Worm (Caenorhabditis elegans) whole organism, dauer: ENCODE measurements around the gene best-23.

Experiments
- unc-62 ChIP-seq: sonication (generic microtip); optimal IDR thresholded peaks from 2 replicates; lab custom pipeline; 2017; ENCODE audit warnings: missing biosample characterization, missing genetic modification reagents, missing genetic modification characterization

best-23 gene

DNA sequence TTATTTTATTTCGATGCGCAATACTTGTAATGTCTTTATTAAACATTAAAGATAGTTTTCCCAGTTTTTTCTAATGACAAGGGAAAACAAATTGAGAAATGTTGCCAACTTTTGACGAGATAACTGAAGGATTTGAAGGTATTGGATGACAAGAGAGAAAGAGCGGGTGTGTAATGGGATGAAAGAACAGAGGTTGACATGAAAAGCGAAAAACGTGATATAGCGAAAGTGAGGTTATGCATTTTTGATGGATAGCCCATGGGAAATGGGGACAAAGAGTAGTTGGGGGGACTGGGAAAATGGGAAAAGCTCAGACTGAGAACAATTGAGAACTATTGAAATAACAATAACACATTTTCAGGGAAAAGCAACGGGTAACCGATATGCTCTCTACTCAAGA, 12.2 kb downstream of the best-23 start:
- TF ChIP-seq unc-62 (GFP tag; lab: Kevin White, UChicago): no peak

DNA sequence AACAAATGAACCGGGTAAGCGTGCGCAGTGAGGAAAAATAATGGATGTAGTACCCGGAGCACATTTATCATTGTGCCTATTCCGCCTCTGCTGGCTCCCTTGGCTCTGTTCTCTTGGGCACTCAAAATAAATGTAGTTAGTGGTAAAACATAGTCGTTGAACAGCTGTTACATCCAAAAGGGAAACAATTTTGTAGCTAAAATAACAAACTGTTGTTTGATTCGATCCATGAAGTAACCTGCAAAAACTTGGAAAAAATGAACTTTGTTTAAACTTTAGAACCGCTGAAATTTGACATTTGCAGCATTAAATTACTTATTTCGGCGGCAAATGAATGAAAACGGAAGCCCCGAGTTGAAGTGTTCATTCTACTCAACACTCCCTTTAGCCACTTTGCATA, 13.7 kb downstream of the best-23 start:
- no peak for TF ChIP-seq unc-62 (GFP tag; lab: Kevin White, UChicago)

DNA sequence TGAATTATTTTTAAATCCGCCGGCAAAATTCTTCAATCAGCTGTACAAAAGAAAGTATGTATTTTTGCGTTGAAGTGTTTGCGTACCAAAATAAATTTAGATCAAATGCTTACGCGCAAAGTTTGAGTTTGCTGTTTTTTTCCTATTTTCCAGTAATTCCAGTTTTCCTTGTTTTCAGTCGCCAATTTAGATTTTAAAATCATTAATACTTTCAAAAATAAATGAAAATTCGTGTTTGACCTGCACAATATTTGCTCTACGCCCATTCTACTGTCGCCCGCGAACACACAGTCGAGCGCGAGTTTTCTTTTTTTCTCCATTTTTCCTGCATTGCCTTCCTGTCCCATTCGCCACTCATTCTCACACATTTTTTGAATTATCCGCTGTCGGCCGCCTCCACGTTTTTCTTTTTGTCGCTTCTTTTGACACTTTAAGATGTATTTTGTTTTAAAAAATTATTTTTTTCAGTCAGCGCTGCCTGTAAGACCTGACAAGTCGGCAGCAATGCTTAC, 14.6 kb downstream of the best-23 start, which contains the start of gene ptc-1:
TSS of gene ptc-1 (plus strand) at position 462 of the 512 bp plus-strand sequence.
- no peak for TF ChIP-seq unc-62 (GFP tag; lab: Kevin White, UChicago)

DNA sequence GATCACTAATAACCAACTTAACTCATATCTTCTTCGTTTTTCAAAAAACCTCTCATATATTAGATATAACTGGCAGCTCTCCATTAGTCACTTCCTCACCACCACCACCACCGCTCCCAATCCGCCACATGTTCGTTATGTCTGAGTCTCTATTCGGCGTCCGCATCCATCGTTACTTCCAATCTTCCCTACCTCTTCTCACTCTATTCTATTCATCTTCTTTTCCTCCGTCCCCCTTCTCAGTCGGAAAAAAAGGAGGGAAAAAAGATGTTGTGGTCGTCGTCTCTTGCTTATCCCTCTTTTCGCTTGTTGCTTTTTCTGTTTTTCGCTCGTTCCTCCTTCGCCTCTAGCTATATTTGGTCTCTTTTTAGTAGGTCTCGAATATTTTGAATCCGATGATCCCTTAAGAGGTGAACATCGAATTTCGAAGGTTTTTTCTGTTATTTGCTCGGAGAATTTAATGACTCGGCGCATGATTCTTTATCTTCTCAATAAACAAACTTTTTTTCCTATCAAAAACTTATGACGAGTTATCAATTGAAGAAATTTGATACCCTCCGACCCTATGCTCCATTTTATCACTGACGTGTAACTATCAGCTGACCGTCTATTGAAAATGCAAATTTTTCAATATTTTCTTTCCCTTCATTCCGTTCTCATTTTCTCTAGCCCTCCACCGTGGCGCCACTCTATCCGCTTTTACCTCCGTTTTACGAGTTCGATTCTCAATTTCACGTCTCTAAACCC, 15.3 kb downstream of the best-23 start:
- no peak for TF ChIP-seq unc-62 (GFP tag; lab: Kevin White, UChicago)

DNA sequence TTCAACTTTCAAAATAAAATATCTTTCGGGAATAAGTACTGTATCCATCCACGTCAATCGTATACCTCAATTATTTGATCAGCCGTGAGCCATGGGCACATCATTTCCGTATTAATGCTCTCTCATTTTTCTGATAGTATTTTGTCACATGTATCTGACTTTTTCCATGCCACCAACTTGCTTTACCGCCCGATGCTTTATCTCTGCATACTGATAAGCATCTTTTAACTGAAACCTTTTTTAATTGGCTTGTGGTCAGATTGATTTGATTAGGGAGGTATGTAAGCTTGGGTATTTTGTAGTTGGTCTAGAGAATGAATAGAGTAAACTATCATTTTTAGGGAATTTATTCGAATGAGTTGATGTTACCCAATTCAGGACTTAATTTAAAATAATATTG, 18.1 kb downstream of the best-23 start:
- TF ChIP-seq unc-62 (GFP tag; lab: Kevin White, UChicago): no peak

DNA sequence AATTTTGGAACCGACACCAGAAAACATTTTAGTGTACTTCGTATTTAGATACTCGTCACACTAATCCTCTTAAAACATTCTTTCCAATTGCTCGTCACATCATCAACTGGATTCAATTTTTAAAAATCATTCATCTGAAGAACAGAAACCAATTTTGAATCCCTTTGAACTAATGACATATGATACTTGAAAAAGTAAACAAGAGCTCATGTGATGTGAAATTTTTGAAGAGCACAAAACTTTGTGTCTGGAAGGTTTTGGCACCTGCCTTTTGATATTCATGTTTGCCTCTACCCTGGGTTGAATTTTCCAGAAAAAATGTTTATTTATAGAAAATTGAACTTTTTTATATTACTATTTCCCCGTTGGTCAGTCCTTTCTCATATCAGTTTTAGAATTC, 18.6 kb downstream of the best-23 start:
- TF ChIP-seq unc-62 (GFP tag; lab: Kevin White, UChicago): no peak

DNA sequence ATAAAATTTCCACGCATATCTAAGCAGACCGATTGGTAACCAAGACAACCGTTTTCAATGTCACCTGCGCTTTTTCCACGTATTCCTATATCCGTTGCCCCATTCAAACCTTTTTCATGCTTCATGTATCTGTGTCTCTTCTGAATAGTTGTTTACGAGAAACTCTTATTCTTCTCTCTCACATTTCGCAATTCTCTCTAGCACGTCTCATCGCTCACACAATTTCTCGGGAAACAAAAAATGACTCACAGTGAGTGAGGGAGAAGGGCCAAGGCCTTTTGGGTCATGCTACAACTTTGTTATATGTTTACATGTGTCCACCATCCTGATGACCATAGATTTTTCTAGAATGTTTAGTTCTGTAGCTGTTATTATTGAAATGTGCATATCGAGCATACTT, 20.1 kb downstream of the best-23 start:
- no peak for TF ChIP-seq unc-62 (GFP tag; lab: Kevin White, UChicago)

DNA sequence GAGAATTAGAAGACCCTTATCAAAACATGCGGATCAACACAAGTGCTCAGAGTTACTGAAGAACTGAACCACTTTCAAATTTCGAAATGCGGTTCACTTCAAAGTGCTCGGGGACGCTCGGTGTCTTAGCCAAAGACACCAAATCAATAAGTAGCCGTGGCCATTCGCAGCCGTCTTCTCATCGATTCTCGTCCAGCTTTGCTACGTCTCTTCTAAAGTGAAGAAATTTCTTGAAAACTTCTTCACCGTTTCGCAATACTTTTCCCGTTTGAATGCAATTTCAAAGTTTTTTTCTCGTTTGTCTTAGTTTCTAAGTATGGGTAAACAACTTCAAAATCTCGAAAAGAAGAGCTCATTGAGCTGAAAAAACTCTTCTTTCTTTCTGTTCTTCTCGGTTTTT, 22.5 kb downstream of the best-23 start:
- no peak for TF ChIP-seq unc-62 (GFP tag; lab: Kevin White, UChicago)

DNA sequence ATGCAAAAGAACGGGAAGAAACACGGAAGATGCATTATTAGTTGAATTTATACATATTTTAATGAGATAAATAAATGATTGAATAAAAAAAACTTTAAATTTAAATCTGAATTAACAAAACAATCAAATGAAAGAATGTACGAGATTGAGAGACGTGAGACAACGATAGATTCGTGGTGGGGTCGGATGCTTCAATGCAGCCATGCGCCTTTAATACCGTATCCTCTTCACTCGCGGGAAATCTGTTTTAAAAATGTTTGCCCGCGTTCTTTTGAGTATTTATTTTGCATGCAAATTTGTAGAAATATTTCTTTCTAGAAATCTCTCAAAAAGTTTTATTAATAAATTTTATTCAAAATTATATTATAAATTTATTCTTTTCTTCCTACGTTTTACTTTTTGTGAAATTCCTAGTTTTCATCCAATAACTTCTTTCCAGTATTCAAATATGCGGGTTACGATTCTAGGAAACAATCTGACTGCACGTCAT, 27.0 kb downstream of the best-23 start, which contains the start of gene perm-1:
TSS of gene perm-1 (plus strand) at position 440 of the 490 bp plus-strand sequence.
- no peak for TF ChIP-seq unc-62 (GFP tag; lab: Kevin White, UChicago)

DNA sequence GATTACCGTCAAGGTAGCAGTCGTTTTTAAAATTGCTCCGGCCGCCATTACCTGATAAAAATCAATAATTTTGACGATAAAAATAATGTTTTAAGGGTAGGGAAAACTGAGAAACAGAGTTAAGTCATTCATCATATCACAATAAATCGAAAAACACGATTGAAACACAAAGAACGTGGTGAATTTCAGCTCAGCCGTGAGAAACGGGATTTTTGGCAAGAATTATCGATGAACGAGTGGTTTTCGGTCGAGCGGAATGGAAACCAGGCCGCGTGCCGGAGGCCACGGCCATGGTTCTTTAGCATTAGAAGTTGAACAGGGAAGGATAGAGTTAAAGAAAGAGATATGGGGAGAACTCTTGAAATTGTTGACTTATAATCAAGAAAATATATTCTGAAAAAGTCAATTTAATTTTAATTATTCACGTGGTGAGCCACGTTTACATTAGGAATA, 28.1 kb downstream of the best-23 start, which contains the start of the genes vha-4 and T01H3.5:
TSS of gene vha-4 (minus strand) at position 51 of the 453 bp plus-strand sequence.
TSS of gene T01H3.5 (plus strand) at position 351 of the 453 bp plus-strand sequence.
- no peak for TF ChIP-seq unc-62 (GFP tag; lab: Kevin White, UChicago)

DNA sequence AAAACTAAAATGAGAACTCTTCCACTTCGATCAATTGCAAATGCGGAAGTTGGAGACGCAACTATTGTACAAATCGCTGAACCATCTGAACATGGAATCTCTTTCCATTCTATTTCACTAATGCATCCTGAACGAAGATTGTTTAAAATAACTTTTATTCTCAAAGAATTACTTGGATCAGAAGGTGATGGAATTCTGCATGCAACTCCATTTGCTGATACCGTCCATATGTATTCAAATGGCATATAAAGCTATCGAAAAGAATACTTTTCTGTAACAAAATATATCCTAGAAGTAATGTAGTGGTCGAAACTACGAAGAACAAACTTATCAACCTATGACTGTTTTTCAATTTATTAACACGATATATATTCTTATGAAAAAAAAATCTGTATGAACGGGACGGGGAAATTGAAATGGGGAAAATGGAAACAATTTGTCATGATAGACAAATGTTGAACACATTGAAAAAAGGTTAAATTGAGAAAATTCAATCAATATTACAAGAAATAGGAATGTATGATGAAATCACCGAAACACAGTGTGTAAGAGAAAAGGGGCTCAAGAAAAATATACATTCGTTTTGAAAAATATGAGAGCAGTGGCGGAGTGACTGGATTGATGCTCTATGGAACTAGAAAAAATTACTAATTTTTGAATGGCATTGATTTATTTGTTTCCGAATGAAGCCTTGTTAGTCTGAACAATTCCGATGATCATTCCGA, 29.5 kb downstream of the best-23 start, which contains the start of gene T01H3.2:
TSS of gene T01H3.2 (minus strand) at position 251 of the 725 bp plus-strand sequence.
- no peak for TF ChIP-seq unc-62 (GFP tag; lab: Kevin White, UChicago)

DNA sequence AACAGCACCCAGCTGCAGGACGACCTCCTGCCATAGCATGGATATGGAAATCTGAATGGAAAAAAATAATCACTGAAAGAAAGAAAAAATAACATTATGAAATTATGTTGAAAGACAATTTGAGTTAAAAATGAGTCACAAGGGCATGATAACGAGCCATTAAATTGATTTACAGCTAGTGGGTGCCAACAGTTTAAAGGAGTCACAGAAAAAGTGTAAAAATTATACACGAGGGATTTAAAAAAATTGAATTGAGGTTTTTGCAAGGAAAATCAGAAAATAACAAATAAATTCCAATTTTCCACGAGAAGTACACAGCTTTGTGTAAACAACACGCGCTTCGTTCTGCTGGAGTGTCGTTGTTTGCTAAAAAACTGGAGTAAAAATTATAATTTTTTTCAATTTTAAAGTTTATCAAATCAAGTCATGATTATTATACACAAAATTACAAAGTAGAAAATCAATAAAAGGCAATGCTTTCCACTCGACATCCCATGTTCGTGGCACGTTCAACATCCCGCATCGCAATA, 33.5 kb downstream of the best-23 start, which contains the start of gene T01H3.3:
TSS of gene T01H3.3 (minus strand) at position 51 of the 530 bp plus-strand sequence.
- no peak for TF ChIP-seq unc-62 (GFP tag; lab: Kevin White, UChicago)

DNA sequence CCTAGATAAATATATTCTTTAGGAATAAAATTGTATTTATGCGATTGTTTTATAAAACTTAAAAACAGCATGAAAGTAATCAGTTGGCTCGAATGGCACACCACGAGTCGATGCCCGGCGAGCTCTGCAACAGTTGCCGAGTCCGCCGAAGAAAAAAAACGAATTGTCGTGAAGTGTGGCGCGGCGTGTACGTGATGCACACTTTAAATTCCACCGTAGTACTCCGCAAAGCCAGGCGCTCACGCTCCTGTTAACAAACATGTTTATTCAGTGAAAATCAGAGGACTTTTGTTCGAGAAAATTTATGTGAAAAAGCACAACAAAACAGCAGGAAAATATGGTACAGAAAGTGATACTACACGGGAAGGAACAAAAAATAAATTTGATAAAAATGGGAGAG, 36.8 kb downstream of the best-23 start:
- TF ChIP-seq unc-62 (GFP tag; lab: Kevin White, UChicago): no peak

DNA sequence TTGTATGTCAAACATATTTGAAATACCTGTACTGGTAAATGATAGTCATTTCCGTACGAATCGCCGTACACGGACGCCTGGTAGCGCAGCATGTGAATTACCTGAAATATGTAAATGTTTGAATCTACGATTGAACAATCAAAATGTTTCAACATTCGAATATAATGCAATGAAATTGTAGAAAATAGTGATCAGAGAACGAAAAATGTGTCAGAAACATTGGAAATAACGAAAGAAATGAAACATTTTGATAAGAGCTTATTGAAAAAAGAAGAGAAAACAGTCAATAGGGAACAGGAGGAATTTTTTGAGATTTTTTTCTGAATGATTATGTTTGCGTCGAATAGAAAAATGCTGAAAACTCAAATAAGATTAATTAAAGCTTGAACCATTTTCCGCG, 37.3 kb downstream of the best-23 start, which contains the start of gene ztf-17:
TSS of gene ztf-17 (minus strand) at position 101 of the 400 bp plus-strand sequence.
- TF ChIP-seq unc-62 (GFP tag; lab: Kevin White, UChicago): no peak

DNA sequence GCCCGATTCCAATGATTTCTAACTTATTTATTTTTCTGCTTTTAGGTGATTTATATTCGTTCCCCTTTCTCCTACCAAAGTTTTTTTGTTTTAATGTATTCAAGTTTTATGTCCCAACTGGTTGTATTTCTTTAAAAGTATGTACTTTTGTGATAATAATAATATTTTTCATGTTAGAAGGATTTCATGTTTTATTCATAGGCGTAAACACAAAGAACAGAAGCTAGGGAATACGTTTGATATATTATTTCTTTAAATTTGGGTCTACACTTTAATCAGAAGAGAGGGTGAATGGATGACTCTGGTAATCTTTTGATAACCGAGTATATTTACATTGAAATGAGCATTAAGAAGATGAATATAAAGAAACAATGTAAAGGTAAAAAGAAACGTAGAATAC, 41.3 kb downstream of the best-23 start:
- TF ChIP-seq unc-62 (GFP tag; lab: Kevin White, UChicago): no peak
